Fruit fly (Drosophila melanogaster) whole organism, adult: ENCODE data around the gene RhoGAP93B.

Experiments used
- CG11617 ChIP-seq: fragments of 200-800 bp; sonication (Bioruptor generic); optimal IDR thresholded peaks from 2 replicates; lab custom pipeline; 2017; ENCODE audit warnings: mild to moderate bottlenecking, missing biosample characterization, missing genetic modification reagents, missing genetic modification characterization
- CG12768 ChIP-seq: fragments of 200-800 bp; sonication (Bioruptor generic); optimal IDR thresholded peaks from 2 replicates; lab custom pipeline; 2017; ENCODE audit warnings: missing biosample characterization, missing genetic modification characterization, mild to moderate bottlenecking, moderate library complexity, missing genetic modification reagents
- CG14711 ChIP-seq: fragments of 200-800 bp; sonication (Bioruptor generic); optimal IDR thresholded peaks from 2 replicates; lab custom pipeline; 2018; ENCODE audit warnings: missing biosample characterization, mild to moderate bottlenecking, missing genetic modification characterization, moderate library complexity
- CG1620 ChIP-seq: fragments of 200-800 bp; sonication (Bioruptor generic); optimal IDR thresholded peaks from 2 replicates; lab custom pipeline; 2016; ENCODE audit warnings: missing biosample characterization, missing genetic modification characterization
- CG33017 ChIP-seq: fragments of 200-800 bp; sonication (Bioruptor generic); optimal IDR thresholded peaks from 2 replicates; lab custom pipeline; 2018; ENCODE audit warnings: missing biosample characterization, mild to moderate bottlenecking, missing genetic modification characterization, moderate library complexity
- CG5204 ChIP-seq: fragments of 200-800 bp; sonication (Bioruptor generic); optimal IDR thresholded peaks from 2 replicates; lab custom pipeline; 2016; ENCODE audit warnings: missing biosample characterization, missing genetic modification characterization
- CG7045 ChIP-seq: fragments of 200-800 bp; sonication (Bioruptor generic); optimal IDR thresholded peaks from 2 replicates; lab custom pipeline; 2017; ENCODE audit warnings: missing biosample characterization, mild to moderate bottlenecking, missing genetic modification characterization
- CG7101 ChIP-seq: fragments of 200-800 bp; sonication (Bioruptor generic); optimal IDR thresholded peaks from 2 replicates; lab custom pipeline; 2018; ENCODE audit warnings: missing biosample characterization, mild to moderate bottlenecking, missing genetic modification characterization, moderate library complexity
- Clk ChIP-seq: fragments of 200-800 bp; sonication (Bioruptor generic); optimal IDR thresholded peaks from 2 replicates; lab custom pipeline; 2017; ENCODE audit warnings: missing biosample characterization, missing genetic modification characterization
- Crg-1 ChIP-seq: fragments of 200-800 bp; sonication (Bioruptor generic); optimal IDR thresholded peaks from 2 replicates; lab custom pipeline; 2016; ENCODE audit warnings: missing biosample characterization, missing genetic modification characterization
- Hr96 ChIP-seq: fragments of 200-800 bp; sonication (Bioruptor generic); optimal IDR thresholded peaks from 2 replicates; lab custom pipeline; 2016; ENCODE audit warnings: missing biosample characterization, missing genetic modification characterization
- Mnt ChIP-seq: fragments of 200-800 bp; sonication (Bioruptor generic); optimal IDR thresholded peaks from 2 replicates; lab custom pipeline; 2016; ENCODE audit warnings: missing biosample characterization, mild to moderate bottlenecking, missing genetic modification characterization
- bab1 ChIP-seq: fragments of 200-800 bp; sonication (Bioruptor generic); optimal IDR thresholded peaks from 3 replicates; lab custom pipeline; 2019; ENCODE audit warnings: missing biosample characterization, mild to moderate bottlenecking, missing genetic modification characterization, moderate library complexity
- cic ChIP-seq: fragments of 200-800 bp; sonication (Bioruptor generic); optimal IDR thresholded peaks from 2 replicates; lab custom pipeline; 2017; ENCODE audit warnings: missing biosample characterization, mild to moderate bottlenecking, missing genetic modification characterization, moderate library complexity
- cnc ChIP-seq, 2 experiments: fragments of >200 bp; optimal IDR thresholded peaks; 2 replicates each; lab custom pipeline; 2017
- kay ChIP-seq: fragments of 200-800 bp; sonication (Bioruptor generic); peaks from one replicate; lab custom pipeline; 2016; ENCODE audit warnings: missing biosample characterization, missing genetic modification characterization, borderline replicate concordance
- ovo ChIP-seq: fragments of 200-800 bp; sonication (Bioruptor generic); optimal IDR thresholded peaks from 2 replicates; lab custom pipeline; 2016; ENCODE audit warnings: missing biosample characterization, missing genetic modification characterization
- pad ChIP-seq: fragments of 200-800 bp; sonication (Bioruptor generic); optimal IDR thresholded peaks from 3 replicates; lab custom pipeline; 2017; ENCODE audit warnings: missing biosample characterization, missing genetic modification characterization, mild to moderate bottlenecking, moderate library complexity, missing genetic modification reagents
- tj ChIP-seq: fragments of 200-800 bp; sonication (Bioruptor generic); optimal IDR thresholded peaks from 3 replicates; lab custom pipeline; 2017; ENCODE audit warnings: missing biosample characterization, mild to moderate bottlenecking, missing genetic modification characterization, moderate library complexity
- toe ChIP-seq: fragments of 200-800 bp; sonication (Bioruptor generic); optimal IDR thresholded peaks from 2 replicates; lab custom pipeline; 2016; ENCODE audit warnings: missing biosample characterization, missing genetic modification characterization

Gene RhoGAP93B

dm6 chr3R:21090230-21091021, 7.2 kb downstream of the RhoGAP93B start:
- TF ChIP-seq Hr96 (no peak), tj (GFP tag; lab: Kevin White, UChicago) (no peak), CG12768 (no peak), kay (no peak), CG7045 (no peak), CG7101 (no peak), cic (GFP tag; lab: Kevin White, UChicago) (no peak), CG11617 (GFP tag; lab: Kevin White, UChicago) (no peak), CG14711 (tag; lab: Kevin White, UChicago) (no peak), Mnt (GFP tag; lab: Kevin White, UChicago) (no peak), cnc (optimal IDR thresholded peaks at IDR 0.05; lab: Kevin White, UChicago) (no peak), CG33017 (tag; lab: Kevin White, UChicago) (no peak), bab1 (GFP tag; lab: Kevin White, UChicago) (no peak), ovo (GFP tag; lab: Kevin White, UChicago) (no peak), CG1620 (GFP tag; lab: Kevin White, UChicago) (no peak), CG5204 (GFP tag; lab: Kevin White, UChicago) (no peak)

DNA sequence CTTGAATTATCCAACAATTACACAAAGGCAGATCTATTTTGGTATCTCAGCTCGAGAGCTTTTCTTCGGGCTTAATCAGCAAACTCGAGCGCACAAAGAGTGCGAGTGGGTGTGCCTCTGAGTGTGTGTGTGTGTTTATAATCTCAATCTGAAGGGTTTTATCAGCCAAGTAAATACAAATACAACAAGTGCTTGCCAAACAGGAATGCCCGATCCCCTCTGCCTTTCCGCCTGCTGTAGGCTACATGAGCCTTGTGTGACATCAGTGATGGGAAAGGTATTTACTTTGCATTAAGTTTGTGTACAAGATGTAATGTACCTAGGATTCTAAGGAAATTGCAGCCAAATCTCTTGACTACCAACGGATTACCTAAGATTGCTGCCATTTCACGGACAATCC, 8.2 kb downstream of the RhoGAP93B start:
- no peak for TF ChIP-seq pad (GFP tag; lab: Kevin White, UChicago)
- TF ChIP-seq CG1620 (GFP tag; lab: Kevin White, UChicago): no peak
- no peak for TF ChIP-seq Clk
- TF ChIP-seq CG7045: no peak
- no peak for TF ChIP-seq Hr96
- peak; percentile 31 for TF ChIP-seq tj (GFP tag; lab: Kevin White, UChicago)
- no peak for TF ChIP-seq cic (GFP tag; lab: Kevin White, UChicago)
- TF ChIP-seq CG33017 (tag; lab: Kevin White, UChicago): no peak

- no peak for TF ChIP-seq kay
- TF ChIP-seq pad (GFP tag; lab: Kevin White, UChicago): no peak
- TF ChIP-seq CG11617 (GFP tag; lab: Kevin White, UChicago): no peak
- TF ChIP-seq CG12768: no peak
- no peak for TF ChIP-seq cic (GFP tag; lab: Kevin White, UChicago)
These were observed 12.6 kb downstream of the RhoGAP93B start for dm6 chr3R:21084979-21085378.

DNA sequence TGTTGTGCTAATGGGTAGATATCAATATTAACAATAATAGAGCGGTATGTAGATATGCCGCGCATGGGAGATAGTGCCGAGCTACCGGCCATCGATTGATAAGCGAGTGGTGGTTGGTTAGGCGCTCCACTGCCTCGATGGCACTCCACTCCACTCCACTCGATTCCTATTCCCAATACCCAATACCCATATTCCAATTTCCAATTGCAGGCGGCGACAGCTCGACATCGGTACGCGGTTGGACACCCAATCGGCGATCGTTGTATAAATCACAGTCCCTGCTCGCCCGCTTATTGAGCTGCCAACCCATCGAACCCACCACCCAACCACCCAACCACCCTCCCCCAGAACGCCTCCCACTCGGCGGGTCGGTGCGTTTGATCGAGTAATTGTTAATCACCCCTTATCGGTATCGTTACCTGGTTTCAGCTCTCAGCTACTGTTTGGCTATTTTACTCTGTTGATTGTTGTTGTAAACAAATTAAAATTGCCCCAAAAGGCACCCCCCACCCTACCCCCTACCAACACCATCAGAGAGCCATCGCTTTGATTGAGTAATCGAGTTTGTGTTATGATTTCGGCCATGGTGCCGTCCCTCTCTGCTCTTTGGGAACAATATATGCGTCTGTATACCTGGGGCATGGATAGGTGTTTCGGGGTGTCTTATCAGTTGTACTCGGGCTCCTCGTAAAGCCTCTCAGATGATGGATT, 16.6 kb downstream of the RhoGAP93B start, which contains the start of gene HHEX:
HHEX (minus strand) TSS at position 51 of the 711 bp plus-strand sequence.
- TF ChIP-seq CG14711 (tag; lab: Kevin White, UChicago) (no peak), cic (GFP tag; lab: Kevin White, UChicago) (no peak), kay (no peak), CG12768 (no peak), CG33017 (tag; lab: Kevin White, UChicago) (no peak), bab1 (GFP tag; lab: Kevin White, UChicago) (no peak), Clk (no peak), CG7101 (no peak), ovo (GFP tag; lab: Kevin White, UChicago) (no peak), CG5204 (GFP tag; lab: Kevin White, UChicago) (no peak), cnc (optimal IDR thresholded peaks at IDR 0.05; lab: Kevin White, UChicago) (no peak), CG7045 (no peak), pad (GFP tag; lab: Kevin White, UChicago) (no peak), Crg-1 (GFP tag; lab: Kevin White, UChicago) (no peak), Mnt (GFP tag; lab: Kevin White, UChicago) (no peak), tj (GFP tag; lab: Kevin White, UChicago) (no peak)

- TF ChIP-seq ovo (GFP tag; lab: Kevin White, UChicago): no peak
- TF ChIP-seq CG33017 (tag; lab: Kevin White, UChicago): no peak
- no peak for TF ChIP-seq toe (GFP tag; lab: Kevin White, UChicago)
- no peak for TF ChIP-seq Mnt (GFP tag; lab: Kevin White, UChicago)
- no peak for TF ChIP-seq pad (GFP tag; lab: Kevin White, UChicago)
- no peak for TF ChIP-seq CG1620 (GFP tag; lab: Kevin White, UChicago)
- no peak for TF ChIP-seq CG12768
- TF ChIP-seq Clk: no peak
These were observed 18.7 kb downstream of the RhoGAP93B start for dm6 chr3R:21078958-21079357.

DNA sequence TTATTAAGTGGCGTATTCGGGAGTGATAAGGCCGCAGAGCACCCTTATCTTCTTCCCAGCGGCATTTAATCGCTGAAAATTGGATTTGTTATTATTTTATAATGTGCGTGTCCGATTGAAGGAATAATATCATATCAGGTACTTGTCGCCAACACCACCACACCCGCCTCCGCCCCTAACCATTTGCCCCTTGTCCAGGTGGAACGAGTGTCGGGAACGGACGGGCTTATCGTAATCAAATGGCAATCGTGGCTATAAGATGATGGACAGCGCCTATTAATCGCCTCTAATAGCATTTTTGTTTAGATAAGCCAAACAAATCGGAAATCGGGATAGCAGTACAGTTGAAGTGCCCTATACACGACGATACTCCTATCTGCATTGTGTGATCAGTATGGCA, 19.4 kb downstream of the RhoGAP93B start:
- TF ChIP-seq toe (GFP tag; lab: Kevin White, UChicago): no peak
- no peak for TF ChIP-seq CG5204 (GFP tag; lab: Kevin White, UChicago)
- no peak for TF ChIP-seq CG7101
- no peak for TF ChIP-seq ovo (GFP tag; lab: Kevin White, UChicago)
- no peak for TF ChIP-seq CG14711 (tag; lab: Kevin White, UChicago)
- no peak for TF ChIP-seq tj (GFP tag; lab: Kevin White, UChicago)
- TF ChIP-seq cic (GFP tag; lab: Kevin White, UChicago): no peak
- no peak for TF ChIP-seq CG12768
- TF ChIP-seq CG11617 (GFP tag; lab: Kevin White, UChicago): no peak
- TF ChIP-seq kay: no peak
- TF ChIP-seq CG7045: no peak
- TF ChIP-seq Clk: no peak
- no peak for TF ChIP-seq CG1620 (GFP tag; lab: Kevin White, UChicago)
- TF ChIP-seq pad (GFP tag; lab: Kevin White, UChicago): no peak
- TF ChIP-seq cnc (optimal IDR thresholded peaks at IDR 0.05; lab: Kevin White, UChicago): no peak
- no peak for TF ChIP-seq Mnt (GFP tag; lab: Kevin White, UChicago)
- no peak for TF ChIP-seq CG33017 (tag; lab: Kevin White, UChicago)
- TF ChIP-seq Hr96: no peak
- no peak for TF ChIP-seq Crg-1 (GFP tag; lab: Kevin White, UChicago)
